3 fruit fly cellular contexts compared by ENCODE assay signal in genomic region chr3L:8850784-8851704, dm6.
TF ChIP-seq lines count a peak whose summit lies in the region.

No protein-coding gene starts in this region.

- no peak for TF ChIP-seq CTCF in whole organism, embryonic (GFP tag; optimal IDR thresholded peaks at IDR 0.05; lab: Kevin White, UChicago)

TF ChIP-seq in whole organism, embryonic, 481 proteins besides CTCF, POLR2A, EP300 and RAD21 (continues in another document):
- 0 out of 2 replicates have a peak, but pooled peaks have one; percentile 6 for TF ChIP-seq Rfx (GFP tag; IDR thresholded peaks at IDR 0.05; lab: Robert Waterston, UW)
- TF ChIP-seq Xrp1 (GFP tag; IDR thresholded peaks at IDR 0.05; lab: Robert Waterston, UW) = no peak
- TF ChIP-seq CG15601 (tag; optimal IDR thresholded peaks at IDR 0.05; lab: Kevin White, UChicago) = no peak
- TF ChIP-seq sens (GFP tag; lab: Kevin White, UChicago) = peak; percentile 16
- TF ChIP-seq Antp (GFP tag; optimal IDR thresholded peaks at IDR 0.05; lab: Kevin White, UChicago) = no peak
- TF ChIP-seq CG11085 (GFP tag; IDR thresholded peaks at IDR 0.05; lab: Robert Waterston, UW) = no peak
- no peak for TF ChIP-seq dysf (GFP tag; IDR thresholded peaks at IDR 0.05; lab: Robert Waterston, UW)
- no peak for TF ChIP-seq fu2 (GFP tag; optimal IDR thresholded peaks at IDR 0.05; lab: Kevin White, UChicago)
- no peak for TF ChIP-seq Oli (tag; optimal IDR thresholded peaks at IDR 0.05; lab: Kevin White, UChicago)
- TF ChIP-seq tin (GFP tag; optimal IDR thresholded peaks at IDR 0.05; lab: Kevin White, UChicago) = no peak
- TF ChIP-seq Atf3 (GFP tag; optimal IDR thresholded peaks at IDR 0.05; lab: Kevin White, UChicago) = no peak
- TF ChIP-seq grn (GFP tag; optimal IDR thresholded peaks at IDR 0.05; lab: Kevin White, UChicago) = peak; percentile 40
- peak; percentile 36; the same call in 2 of the 3 replicates for TF ChIP-seq row (GFP tag; IDR thresholded peaks at IDR 0.05; lab: Robert Waterston, UW)
- no peak for TF ChIP-seq btn (GFP tag; optimal IDR thresholded peaks at IDR 0.05; lab: Kevin White, UChicago)
- no peak for TF ChIP-seq CG15514 (GFP tag; optimal IDR thresholded peaks at IDR 0.05; lab: Kevin White, UChicago)
- TF ChIP-seq CG18476 (GFP tag; optimal IDR thresholded peaks at IDR 0.05; lab: Kevin White, UChicago) = no peak
- TF ChIP-seq ERR (GFP tag; optimal IDR thresholded peaks at IDR 0.05; lab: Kevin White, UChicago) = no peak
- TF ChIP-seq Asciz (GFP tag; optimal IDR thresholded peaks at IDR 0.05; lab: Kevin White, UChicago) = no peak
- peak; percentile 30; the same call in 1 of the 3 replicates for TF ChIP-seq CG6791 (GFP tag; IDR thresholded peaks at IDR 0.05; lab: Robert Waterston, UW; ENCODE audit: partially characterized antibody)
- TF ChIP-seq wek (GFP tag; optimal IDR thresholded peaks at IDR 0.05; lab: Kevin White, UChicago) = no peak
- no peak for TF ChIP-seq unpg (GFP tag; optimal IDR thresholded peaks at IDR 0.05; lab: Kevin White, UChicago)
- TF ChIP-seq Gsc (GFP tag; IDR thresholded peaks at IDR 0.05; lab: Robert Waterston, UW) = no peak
- TF ChIP-seq CG4730 (GFP tag; IDR thresholded peaks at IDR 0.05; lab: Robert Waterston, UW) = no peak
- no peak for TF ChIP-seq CG8281 (tag; optimal IDR thresholded peaks at IDR 0.05; lab: Kevin White, UChicago)
- no peak for TF ChIP-seq B-H1 (GFP tag; IDR thresholded peaks at IDR 0.05; lab: Robert Waterston, UW)
- TF ChIP-seq chif (GFP tag; optimal IDR thresholded peaks at IDR 0.05; lab: Kevin White, UChicago) = no peak
- TF ChIP-seq CG12104 (GFP tag; optimal IDR thresholded peaks at IDR 0.05; lab: Kevin White, UChicago) = no peak
- TF ChIP-seq CG1602 (GFP tag; optimal IDR thresholded peaks at IDR 0.05; lab: Kevin White, UChicago) = no peak
- no peak for TF ChIP-seq seq (GFP tag; IDR thresholded peaks at IDR 0.05; lab: Robert Waterston, UW)
- peak in 1 of 2 experiments; percentile 25 for TF ChIP-seq Pdp1 (GFP tag; optimal IDR thresholded peaks at IDR 0.05; lab: Kevin White, UChicago)
- TF ChIP-seq CG32767 (GFP tag; IDR thresholded peaks at IDR 0.05; lab: Robert Waterston, UW) = no peak
- TF ChIP-seq CG31441 (GFP tag; IDR thresholded peaks at IDR 0.05; lab: Robert Waterston, UW) = no peak

TF ChIP-seq in whole organism, prepupa, 60 proteins besides CTCF, POLR2A, EP300 and RAD21:
- TF ChIP-seq Eip78C (GFP tag; lab: Kevin White, UChicago) (peak; percentile 54), CG11762 (GFP tag; optimal IDR thresholded peaks at IDR 0.05; lab: Kevin White, UChicago; ENCODE audit: insufficient read depth) (no peak), CG8119 (GFP tag; IDR thresholded peaks at IDR 0.05; lab: Robert Waterston, UW) (0 out of 3 replicates have a peak, but pooled peaks have one; percentile 18), CG6808 (GFP tag; optimal IDR thresholded peaks at IDR 0.05; lab: Kevin White, UChicago) (peak; percentile 1), CG32006 (GFP tag; optimal IDR thresholded peaks at IDR 0.05; lab: Kevin White, UChicago) (peak; percentile 19), CG7368 (GFP tag; optimal IDR thresholded peaks at IDR 0.05; lab: Kevin White, UChicago) (no peak), svp (GFP tag; lab: Kevin White, UChicago) (peak; percentile 62), dsx (GFP tag; optimal IDR thresholded peaks at IDR 0.05; lab: Kevin White, UChicago; ENCODE audit: poor library complexity, severe bottlenecking) (peak; percentile 58)

TF ChIP-seq in whole organism, pupa, 21 proteins besides CTCF, POLR2A, EP300 and RAD21:
- TF ChIP-seq CG14655 (GFP tag; optimal IDR thresholded peaks at IDR 0.05; lab: Kevin White, UChicago) (peak; percentile 4), CG10348 (GFP tag; IDR thresholded peaks at IDR 0.05; lab: Robert Waterston, UW) (no peak), fd96Ca (GFP tag; IDR thresholded peaks at IDR 0.05; lab: Robert Waterston, UW) (0 out of 3 replicates have a peak, but pooled peaks have one; percentile 16)
